Worm (Caenorhabditis elegans): ENCODE data around the gene F54D12.9.

Gene F54D12.9

ce11 chrII:1376795-1377194, 4.7 kb downstream of the F54D12.9 start:
- TF ChIP-seq unc-55 (GFP tag; optimal IDR thresholded peaks at IDR 0.05): peak; percentile 30
- no peak for TF ChIP-seq dmd-4 (tag; optimal IDR thresholded peaks at IDR 0.05)

ce11 chrII:1375627-1376026, 5.9 kb downstream of the F54D12.9 start:
- no peak for TF ChIP-seq sma-9 (GFP tag; optimal IDR thresholded peaks at IDR 0.05)
- TF ChIP-seq sma-9 (tag; optimal IDR thresholded peaks at IDR 0.05): no peak
- no peak for TF ChIP-seq ztf-4 (tag; optimal IDR thresholded peaks at IDR 0.05)
- peak; percentile 45 for TF ChIP-seq nhr-129 (tag; optimal IDR thresholded peaks at IDR 0.05)
- TF ChIP-seq fos-1 (tag; optimal IDR thresholded peaks at IDR 0.05): no peak
- TF ChIP-seq peb-1 (tag; optimal IDR thresholded peaks at IDR 0.05): no peak
- TF ChIP-seq ceh-82 (tag; optimal IDR thresholded peaks at IDR 0.05): no peak
- TF ChIP-seq lsy-2 (tag; optimal IDR thresholded peaks at IDR 0.05): peak in 1 of 2 experiments; percentile 35
- peak; percentile 37 for TF ChIP-seq F13H6.1 (tag; optimal IDR thresholded peaks at IDR 0.05)

DNA sequence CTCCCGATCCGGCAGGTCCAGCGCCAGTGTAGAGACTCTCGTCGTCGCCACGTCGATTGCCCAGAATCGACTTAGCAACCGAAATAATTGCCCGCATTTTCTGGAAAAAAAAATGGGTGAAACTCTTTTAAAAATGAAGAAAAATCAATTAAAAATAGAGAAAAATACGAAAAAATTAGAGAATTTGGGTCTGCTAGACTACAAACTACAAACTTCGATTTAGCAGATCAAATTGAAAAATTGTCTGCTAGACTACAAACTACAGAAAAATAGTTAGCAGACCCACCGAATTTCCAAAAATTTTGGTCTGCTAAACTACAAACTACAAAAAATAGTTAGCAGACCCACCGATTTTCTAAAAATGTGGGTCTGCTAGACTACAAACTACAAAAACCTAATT, 6.6 kb downstream of the F54D12.9 start, which contains the start of gene rog-1:
TSS of gene rog-1 (minus strand) at position 101 of the 400 bp plus-strand sequence.
- no peak for TF ChIP-seq aly-2 (tag; optimal IDR thresholded peaks at IDR 0.05)
- no peak for TF ChIP-seq elt-3 (tag; optimal IDR thresholded peaks at IDR 0.05)
- no peak for TF ChIP-seq skn-1 (tag; optimal IDR thresholded peaks at IDR 0.05)
- no peak for TF ChIP-seq R02D3.7 (tag; optimal IDR thresholded peaks at IDR 0.05)
- no peak for TF ChIP-seq ama-1 (optimal IDR thresholded peaks at IDR 0.05)
- no peak for TF ChIP-seq ceh-82 (tag; optimal IDR thresholded peaks at IDR 0.05)
- no peak for TF ChIP-seq zag-1 (tag; optimal IDR thresholded peaks at IDR 0.05)
- TF ChIP-seq nhr-23 (tag; optimal IDR thresholded peaks at IDR 0.05): no peak

- TF ChIP-seq sem-4 (tag; optimal IDR thresholded peaks at IDR 0.05) (no peak), nhr-237 (tag; optimal IDR thresholded peaks at IDR 0.05) (no peak), nhr-25 (tag; optimal IDR thresholded peaks at IDR 0.05) (no peak), aly-2 (tag; optimal IDR thresholded peaks at IDR 0.05) (no peak), ztf-11 (tag; optimal IDR thresholded peaks at IDR 0.05) (no peak), nhr-129 (tag; optimal IDR thresholded peaks at IDR 0.05) (no peak), blmp-1 (tag; optimal IDR thresholded peaks at IDR 0.05; ENCODE audit: insufficient read depth) (no peak), nhr-11 (tag; optimal IDR thresholded peaks at IDR 0.05) (no peak), nhr-10 (tag; optimal IDR thresholded peaks at IDR 0.05) (no peak), nhr-77 (tag; optimal IDR thresholded peaks at IDR 0.05) (no peak), alr-1 (tag; optimal IDR thresholded peaks at IDR 0.05) (no peak), Y55F3AM.14 (GFP tag; optimal IDR thresholded peaks at IDR 0.05) (no peak), sma-3 (GFP tag; optimal IDR thresholded peaks at IDR 0.05) (no peak), mab-5 (tag; optimal IDR thresholded peaks at IDR 0.05) (no peak), R02D3.7 (tag; optimal IDR thresholded peaks at IDR 0.05) (no peak)
Observed at ce11 chrII:1374486-1374885, 7.0 kb downstream of the F54D12.9 start.

DNA sequence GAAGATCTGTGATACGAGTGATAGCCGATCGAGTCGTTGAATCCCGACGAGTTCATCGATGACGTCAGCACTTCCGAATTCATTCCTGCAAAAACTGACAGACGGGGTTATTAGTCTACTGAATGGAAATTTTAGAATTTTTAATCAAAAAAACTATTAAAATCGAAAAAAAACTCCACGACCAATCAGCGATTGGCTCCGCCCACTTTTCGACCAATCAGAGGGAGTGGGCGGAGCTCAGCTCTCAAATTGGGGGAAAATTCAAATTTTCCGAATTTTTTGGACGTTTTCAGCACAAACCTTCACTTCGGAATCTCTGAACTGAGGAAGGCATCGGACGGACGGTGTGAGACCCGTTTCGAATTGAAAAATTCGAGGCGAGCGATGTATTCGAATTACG, 8.6 kb downstream of the F54D12.9 start:
- TF ChIP-seq elt-3 (tag; optimal IDR thresholded peaks at IDR 0.05): no peak
- no peak for TF ChIP-seq C34F6.9 (tag; optimal IDR thresholded peaks at IDR 0.05)
- TF ChIP-seq crh-2 (tag; optimal IDR thresholded peaks at IDR 0.05): no peak
- no peak for TF ChIP-seq ztf-1 (GFP tag; conservative IDR thresholded peaks at IDR 0.05)
- no peak for TF ChIP-seq peb-1 (tag; optimal IDR thresholded peaks at IDR 0.05)
- TF ChIP-seq aly-2 (tag; optimal IDR thresholded peaks at IDR 0.05): no peak
- no peak for TF ChIP-seq snpc-4 (tag; optimal IDR thresholded peaks at IDR 0.05)
- TF ChIP-seq sma-9 (GFP tag; optimal IDR thresholded peaks at IDR 0.05): no peak
- no peak for TF ChIP-seq sma-9 (tag; optimal IDR thresholded peaks at IDR 0.05)
- no peak for TF ChIP-seq dmd-4 (tag; optimal IDR thresholded peaks at IDR 0.05)
- TF ChIP-seq elt-1 (tag; optimal IDR thresholded peaks at IDR 0.05): no peak
- no peak for TF ChIP-seq lsy-2 (tag; optimal IDR thresholded peaks at IDR 0.05)
- TF ChIP-seq blmp-1 (tag; optimal IDR thresholded peaks at IDR 0.05; ENCODE audit: insufficient read depth): no peak
- no peak for TF ChIP-seq mab-5 (tag; optimal IDR thresholded peaks at IDR 0.05)

DNA sequence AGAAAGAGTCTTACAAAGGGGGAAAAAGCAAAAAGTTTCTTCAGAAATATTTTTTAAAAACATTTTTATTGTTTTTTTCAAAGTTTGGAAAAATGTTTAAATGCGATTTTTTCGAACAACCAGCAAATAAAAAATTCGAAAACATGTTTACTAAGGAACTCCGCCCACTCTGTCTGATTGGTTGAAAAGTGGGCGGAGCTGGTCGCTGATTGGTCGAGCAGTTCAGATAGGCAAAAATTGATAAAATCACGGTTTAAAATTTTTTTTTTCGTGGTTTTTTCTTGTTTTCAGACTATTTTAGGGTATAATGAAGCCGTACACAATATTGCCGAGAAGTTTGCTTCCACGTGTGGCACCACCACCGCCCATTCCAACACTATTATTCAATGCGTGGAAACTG, 9.4 kb downstream of the F54D12.9 start:
- TF ChIP-seq dmd-4 (tag; optimal IDR thresholded peaks at IDR 0.05) (no peak), R02D3.7 (tag; optimal IDR thresholded peaks at IDR 0.05) (no peak)

Data from whole organism, L2 larva.